Worm (Caenorhabditis elegans): ENCODE measurements around the gene cank-26.

cank-26 gene

DNA sequence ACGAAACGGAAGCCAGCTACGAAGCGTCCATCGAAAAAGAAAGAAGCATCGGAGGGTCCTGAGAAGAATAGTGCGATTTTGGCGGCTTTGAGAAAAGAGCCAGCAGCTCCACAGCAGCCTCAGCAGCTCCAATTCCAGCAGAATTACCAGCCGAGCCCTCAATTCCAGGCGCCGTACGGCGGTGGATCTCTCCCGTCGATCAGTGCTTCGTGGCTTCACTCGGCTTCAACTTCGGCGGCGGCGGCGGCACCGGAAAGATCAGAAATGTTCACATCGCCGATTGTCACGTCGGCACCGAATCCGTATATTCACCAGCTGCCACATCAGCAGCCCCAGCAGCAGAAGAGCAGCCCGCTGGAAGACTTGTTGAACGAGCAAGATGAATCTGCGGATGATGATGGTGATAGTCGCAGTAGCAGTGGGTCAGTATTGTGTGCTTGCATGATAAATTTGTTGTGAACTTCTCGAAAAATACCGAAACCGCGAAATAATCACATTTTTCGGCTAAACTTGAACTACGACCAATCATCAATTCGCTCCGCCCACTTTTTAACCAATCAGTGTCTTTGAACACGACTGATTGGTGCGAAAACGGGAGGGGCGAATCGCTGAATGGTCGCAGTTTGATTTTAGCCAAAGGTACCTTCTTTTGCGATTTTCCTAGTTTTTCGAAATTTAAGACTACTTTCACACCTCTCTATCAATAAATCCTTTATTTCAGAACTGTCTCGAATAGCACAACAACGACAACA lies 9.0 kb downstream of the cank-26 start:
- no peak for TF ChIP-seq zip-4 (GFP tag; optimal IDR thresholded peaks at IDR 0.05)
- no peak for TF ChIP-seq ceh-88 (GFP tag; IDR thresholded peaks at IDR 0.05)
- no peak for TF ChIP-seq rnt-1 (tag; optimal IDR thresholded peaks at IDR 0.05)
- TF ChIP-seq ztf-11 (tag; optimal IDR thresholded peaks at IDR 0.05), result no peak
- no peak for TF ChIP-seq egl-27 (tag; optimal IDR thresholded peaks at IDR 0.05)
- TF ChIP-seq dpl-1 (GFP tag; optimal IDR thresholded peaks at IDR 0.05), result no peak
- no peak for TF ChIP-seq lin-14 (GFP tag; optimal IDR thresholded peaks at IDR 0.05)
- TF ChIP-seq nhr-237 (tag; optimal IDR thresholded peaks at IDR 0.05), result no peak
- no peak for TF ChIP-seq tbx-2 (tag; optimal IDR thresholded peaks at IDR 0.05)
- no peak for TF ChIP-seq ceh-82 (tag; optimal IDR thresholded peaks at IDR 0.05)
- TF ChIP-seq lin-13 (GFP tag; optimal IDR thresholded peaks at IDR 0.05), result no peak

- no peak for TF ChIP-seq nhr-84 (tag; optimal IDR thresholded peaks at IDR 0.05)
- no peak for TF ChIP-seq dpl-1 (GFP tag; optimal IDR thresholded peaks at IDR 0.05)
- TF ChIP-seq fkh-4 (tag; optimal IDR thresholded peaks at IDR 0.05; ENCODE audit: borderline replicate concordance), result no peak
- TF ChIP-seq sox-4 (tag; optimal IDR thresholded peaks at IDR 0.05), result no peak
- TF ChIP-seq skn-1 (tag; optimal IDR thresholded peaks at IDR 0.05), result no peak
- no peak for TF ChIP-seq nhr-85 (tag)
- TF ChIP-seq jun-1 (tag; optimal IDR thresholded peaks at IDR 0.05), result no peak
- no peak for TF ChIP-seq unc-130 (tag; optimal IDR thresholded peaks at IDR 0.05)
- no peak for TF ChIP-seq nhr-47 (tag; optimal IDR thresholded peaks at IDR 0.05)
- no peak for TF ChIP-seq nhr-90 (tag; optimal IDR thresholded peaks at IDR 0.05; ENCODE audit: poor library complexity)
- TF ChIP-seq nhr-71 (tag; optimal IDR thresholded peaks at IDR 0.05), result no peak
- TF ChIP-seq irx-1 (tag; optimal IDR thresholded peaks at IDR 0.05), result no peak
- TF ChIP-seq ces-1 (GFP tag; optimal IDR thresholded peaks at IDR 0.05), result no peak
Measured at ce11 chrII:3964302-3964885, 10.5 kb downstream of the cank-26 start.

DNA sequence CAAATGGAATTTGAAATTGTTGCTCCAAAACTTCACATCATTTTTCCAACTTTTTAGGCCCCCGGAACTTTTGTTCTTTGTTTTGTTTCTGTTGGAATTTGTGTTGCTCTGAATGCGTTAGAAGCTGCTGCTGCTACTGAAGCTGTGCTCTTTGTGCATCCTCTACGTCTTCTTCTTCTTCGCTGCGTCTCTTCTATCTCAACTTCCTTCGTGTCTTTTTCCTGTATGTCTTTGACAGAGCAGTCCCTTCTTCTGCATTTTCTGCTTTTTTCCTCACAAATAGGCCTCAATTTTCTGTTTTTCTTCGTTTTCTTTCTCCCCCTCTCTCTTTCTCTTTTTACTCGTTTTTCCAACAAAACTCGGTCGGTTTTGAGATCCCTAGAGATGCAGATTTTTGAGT lies 13.6 kb downstream of the cank-26 start:
- TF ChIP-seq lin-14 (GFP tag; optimal IDR thresholded peaks at IDR 0.05) (peak; percentile 58), hlh-4 (tag; optimal IDR thresholded peaks at IDR 0.05) (no peak), ceh-82 (tag; optimal IDR thresholded peaks at IDR 0.05) (peak in 1 of 3 experiments; percentile 14), C16A3.4 (tag; optimal IDR thresholded peaks at IDR 0.05) (no peak), fkh-10 (GFP tag; optimal IDR thresholded peaks at IDR 0.05) (peak; percentile 27), pqm-1 (tag; optimal IDR thresholded peaks at IDR 0.05) (no peak)

ce11 chrII:3960276-3960675 lies 14.6 kb downstream of the cank-26 start:
- no peak for TF ChIP-seq pag-3 (tag; optimal IDR thresholded peaks at IDR 0.05; ENCODE audit: borderline replicate concordance, insufficient read depth)
- TF ChIP-seq hpl-2 (GFP tag; optimal IDR thresholded peaks at IDR 0.05), result no peak
- peak; percentile 80 for TF ChIP-seq lin-14 (GFP tag; optimal IDR thresholded peaks at IDR 0.05)
- peak in 1 of 3 experiments; percentile 24 for TF ChIP-seq ceh-82 (tag; optimal IDR thresholded peaks at IDR 0.05)
- no peak for TF ChIP-seq unc-130 (tag; optimal IDR thresholded peaks at IDR 0.05)
- TF ChIP-seq egl-13 (tag; optimal IDR thresholded peaks at IDR 0.05), result no peak
- TF ChIP-seq dsc-1 (tag; optimal IDR thresholded peaks at IDR 0.05), result no peak
- no peak for TF ChIP-seq pax-3 (tag; optimal IDR thresholded peaks at IDR 0.05)
- peak; percentile 1 for TF ChIP-seq tbx-2 (tag; optimal IDR thresholded peaks at IDR 0.05)
- no peak for TF ChIP-seq lin-35 (GFP tag; optimal IDR thresholded peaks at IDR 0.05)
- TF ChIP-seq zag-1 (tag; optimal IDR thresholded peaks at IDR 0.05), result peak; percentile 74
- TF ChIP-seq snpc-4 (tag; optimal IDR thresholded peaks at IDR 0.05), result no peak
- TF ChIP-seq ceh-88 (GFP tag; IDR thresholded peaks at IDR 0.05), result no peak
- no peak for TF ChIP-seq C16A3.4 (tag; optimal IDR thresholded peaks at IDR 0.05)
- no peak for TF ChIP-seq nhr-28 (tag; optimal IDR thresholded peaks at IDR 0.05)
- TF ChIP-seq tlp-1 (tag; optimal IDR thresholded peaks at IDR 0.05), result no peak
- TF ChIP-seq swsn-7 (tag; optimal IDR thresholded peaks at IDR 0.05), result peak; percentile 9
- TF ChIP-seq blmp-1 (tag; optimal IDR thresholded peaks at IDR 0.05), result no peak
- no peak for TF ChIP-seq elt-2 (tag; optimal IDR thresholded peaks at IDR 0.05)
- TF ChIP-seq mab-9 (GFP tag; IDR thresholded peaks at IDR 0.05), result no peak
- peak; percentile 24 to 31 for TF ChIP-seq efl-1 (optimal IDR thresholded peaks at IDR 0.05)
- TF ChIP-seq efl-1 (GFP tag; optimal IDR thresholded peaks at IDR 0.05 in 1 of 2), result no peak
- no peak for TF ChIP-seq unc-30 (tag; optimal IDR thresholded peaks at IDR 0.05)
- peak; percentile 53 for TF ChIP-seq fkh-10 (GFP tag; optimal IDR thresholded peaks at IDR 0.05)
- peak; percentile 26 for TF ChIP-seq nhr-71 (tag; optimal IDR thresholded peaks at IDR 0.05)
- no peak for TF ChIP-seq mdl-1 (tag; optimal IDR thresholded peaks at IDR 0.05)
